Worm (Caenorhabditis elegans): ENCODE data around the gene pab-2.

DNA sequence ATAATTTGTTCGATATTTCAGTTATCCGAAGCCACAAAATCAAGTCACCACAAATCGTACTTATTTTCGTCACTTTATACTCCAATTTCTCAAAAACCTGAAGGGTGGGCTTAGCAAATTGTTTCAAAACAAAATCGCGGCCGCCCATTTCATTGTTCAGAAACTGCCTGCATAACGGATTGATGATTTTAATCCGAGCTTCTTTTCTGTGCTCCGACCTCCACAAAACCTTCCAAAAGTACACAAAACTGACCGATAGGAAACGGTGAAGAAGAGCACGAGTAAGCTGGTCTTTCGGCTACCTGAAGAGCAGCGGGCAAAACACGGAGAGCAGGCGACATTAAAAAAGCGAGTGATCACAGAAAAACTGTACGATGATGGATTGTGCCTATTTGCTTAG is 39.2 kb upstream of the pab-2 start, which contains the start of gene R01E6.2:
- no peak for TF ChIP-seq nhr-76 (tag; optimal IDR thresholded peaks at IDR 0.05)
- TF ChIP-seq unc-62 (GFP tag; optimal IDR thresholded peaks at IDR 0.05), result no peak
- TF ChIP-seq ceh-83 (GFP tag; optimal IDR thresholded peaks at IDR 0.05), result no peak
- TF ChIP-seq blmp-1 (tag; optimal IDR thresholded peaks at IDR 0.05), result no peak
- no peak for TF ChIP-seq nhr-237 (tag; optimal IDR thresholded peaks at IDR 0.05)
